Worm (Caenorhabditis elegans) whole organism, late embryonic: ENCODE data around the gene R10D12.13.

Experiments used
- K02D7.2 ChIP-seq: sonication (generic microtip); optimal IDR thresholded peaks from 2 replicates; lab custom pipeline; 2017; ENCODE audit warnings: mild to moderate bottlenecking, missing genetic modification characterization, missing compliant biosample characterization
- T23F11.4 ChIP-seq: fragments of 200-800 bp; sonication (Bioruptor generic); optimal IDR thresholded peaks from 2 replicates; lab custom pipeline; 2018; ENCODE audit warnings: mild to moderate bottlenecking, missing genetic modification characterization, missing compliant biosample characterization
- Y22D7AL.16 ChIP-seq: sonication (generic microtip); optimal IDR thresholded peaks from 2 replicates; lab custom pipeline; 2016; ENCODE audit warnings: missing genetic modification characterization, missing compliant biosample characterization
- ahr-1 ChIP-seq: sonication (generic microtip); optimal IDR thresholded peaks from 2 replicates; lab custom pipeline; 2016; ENCODE audit warnings: missing genetic modification characterization, missing compliant biosample characterization
- ama-1 ChIP-seq: fragments of 150-350 bp; optimal IDR thresholded peaks from 2 replicates; lab custom pipeline; 2014
- ceh-14 ChIP-seq: sonication (generic microtip); optimal IDR thresholded peaks from 2 replicates; lab custom pipeline; 2016; ENCODE audit warnings: missing genotype, missing genetic modification characterization, missing compliant biosample characterization
- ceh-19 ChIP-seq: fragments of 200-800 bp; sonication (Bioruptor generic); optimal IDR thresholded peaks from 2 replicates; lab custom pipeline; 2018; ENCODE audit warnings: mild to moderate bottlenecking, missing genetic modification characterization, missing compliant biosample characterization
- ceh-2 ChIP-seq: sonication (generic microtip); optimal IDR thresholded peaks from 2 replicates; lab custom pipeline; 2016; ENCODE audit warnings: missing genotype, missing genetic modification characterization, missing compliant biosample characterization
- ceh-30 ChIP-seq: fragments of 150-350 bp; optimal IDR thresholded peaks from 2 replicates; lab custom pipeline; 2014; ENCODE audit warnings: missing biosample characterization, missing genetic modification characterization
- ceh-31 ChIP-seq: sonication (generic microtip); optimal IDR thresholded peaks from 2 replicates; lab custom pipeline; 2016; ENCODE audit warnings: missing genetic modification characterization, missing compliant biosample characterization
- ceh-34 ChIP-seq: sonication (generic microtip); optimal IDR thresholded peaks from 2 replicates; lab custom pipeline; 2016; ENCODE audit warnings: mild to moderate bottlenecking, missing genetic modification characterization, missing compliant biosample characterization
- ceh-45 ChIP-seq: fragments of 200-800 bp; sonication (Bioruptor generic); IDR thresholded peaks from 2 replicates; pipeline ENCODE4 v1.3.6; 2022; ENCODE audit warnings: missing genetic modification reagents, missing genetic modification characterization, missing compliant biosample characterization
- ceh-48 ChIP-seq: sonication (generic microtip); optimal IDR thresholded peaks from 2 replicates; lab custom pipeline; 2016; ENCODE audit warnings: missing genetic modification characterization, inconsistent platforms, missing compliant biosample characterization
- ceh-9 ChIP-seq: sonication (generic microtip); optimal IDR thresholded peaks from 2 replicates; lab custom pipeline; 2016; ENCODE audit warnings: mild to moderate bottlenecking, missing genetic modification characterization, inconsistent platforms, missing compliant biosample characterization
- che-1 ChIP-seq: sonication (generic microtip); optimal IDR thresholded peaks from 2 replicates; lab custom pipeline; 2016; ENCODE audit warnings: mild to moderate bottlenecking, missing genetic modification characterization, missing compliant biosample characterization
- dve-1 ChIP-seq: sonication (generic microtip); optimal IDR thresholded peaks from 2 replicates; lab custom pipeline; 2017; ENCODE audit warnings: antibody characterized with exemption, mild to moderate bottlenecking, missing genetic modification characterization, missing compliant biosample characterization
- elt-2 ChIP-seq: sonication (generic microtip); optimal IDR thresholded peaks from 2 replicates; lab custom pipeline; 2016; ENCODE audit warnings: missing genetic modification reagents, missing genetic modification characterization, missing compliant biosample characterization
- elt-4 ChIP-seq: sonication (generic microtip); optimal IDR thresholded peaks from 2 replicates; lab custom pipeline; 2016; ENCODE audit warnings: missing genetic modification characterization, missing compliant biosample characterization
- ets-4 ChIP-seq: sonication (generic microtip); optimal IDR thresholded peaks from 2 replicates; lab custom pipeline; 2016; ENCODE audit warnings: missing genetic modification characterization, missing compliant biosample characterization
- eyg-1 ChIP-seq: sonication (generic microtip); optimal IDR thresholded peaks from 2 replicates; lab custom pipeline; 2016; ENCODE audit warnings: missing genotype, missing genetic modification characterization, missing compliant biosample characterization
- fkh-10 ChIP-seq: fragments of 150-350 bp; optimal IDR thresholded peaks from 2 replicates; lab custom pipeline; 2014; ENCODE audit warnings: missing biosample characterization, missing genetic modification reagents, missing genetic modification characterization
- fkh-6 ChIP-seq: sonication (generic microtip); optimal IDR thresholded peaks from 2 replicates; lab custom pipeline; 2016; ENCODE audit warnings: missing genetic modification characterization, missing compliant biosample characterization
- gmeb-2 ChIP-seq: sonication (generic microtip); optimal IDR thresholded peaks from 2 replicates; lab custom pipeline; 2016; ENCODE audit warnings: missing genetic modification characterization, inconsistent platforms, missing compliant biosample characterization
- hlh-13 ChIP-seq: fragments of 200-800 bp; sonication (Bioruptor generic); optimal IDR thresholded peaks from 2 replicates; lab custom pipeline; 2018; ENCODE audit warnings: mild to moderate bottlenecking, missing genetic modification characterization, missing compliant biosample characterization
- hlh-6 ChIP-seq: sonication (generic microtip); optimal IDR thresholded peaks from 2 replicates; lab custom pipeline; 2016; ENCODE audit warnings: missing genotype, missing genetic modification characterization, missing compliant biosample characterization
- hlh-8 ChIP-seq: sonication (generic microtip); optimal IDR thresholded peaks from 2 replicates; lab custom pipeline; 2016; ENCODE audit warnings: missing genotype, missing genetic modification characterization, missing compliant biosample characterization
- lin-11 ChIP-seq: fragments of 200-800 bp; sonication (Bioruptor generic); optimal IDR thresholded peaks from 2 replicates; lab custom pipeline; 2018; ENCODE audit warnings: mild to moderate bottlenecking, missing genetic modification characterization, missing compliant biosample characterization
- madf-2 ChIP-seq: sonication (generic microtip); optimal IDR thresholded peaks from 2 replicates; lab custom pipeline; 2017; ENCODE audit warnings: missing genetic modification characterization, missing compliant biosample characterization
- mec-3 ChIP-seq: sonication (generic microtip); optimal IDR thresholded peaks from 2 replicates; lab custom pipeline; 2016; ENCODE audit warnings: borderline replicate concordance, missing genetic modification characterization, missing compliant biosample characterization
- nfya-1 ChIP-seq: sonication (generic microtip); optimal IDR thresholded peaks from 2 replicates; lab custom pipeline; 2017; ENCODE audit warnings: missing genetic modification characterization, mild to moderate bottlenecking, missing compliant biosample characterization, antibody characterized with exemption, moderate library complexity
- nhr-11 ChIP-seq: fragments of 150-350 bp; optimal IDR thresholded peaks from 2 replicates; lab custom pipeline; 2014; ENCODE audit warnings: missing biosample characterization, missing genetic modification characterization
- nhr-232 ChIP-seq: sonication (generic microtip); optimal IDR thresholded peaks from 2 replicates; lab custom pipeline; 2016; ENCODE audit warnings: missing genetic modification characterization, missing compliant biosample characterization
- pag-3 ChIP-seq: sonication (generic microtip); optimal IDR thresholded peaks from 2 replicates; lab custom pipeline; 2016; ENCODE audit warnings: missing compliant biosample characterization, missing genetic modification characterization, borderline replicate concordance
- pat-9 ChIP-seq: fragments of 200-800 bp; sonication (Bioruptor generic); optimal IDR thresholded peaks from 2 replicates; lab custom pipeline; 2018; ENCODE audit warnings: mild to moderate bottlenecking, missing genetic modification characterization, moderate library complexity, missing compliant biosample characterization
- pax-1 ChIP-seq: fragments of 150-350 bp; optimal IDR thresholded peaks from 2 replicates; lab custom pipeline; 2014; ENCODE audit warnings: missing biosample characterization, missing genetic modification characterization
- pha-2 ChIP-seq: sonication (generic microtip); optimal IDR thresholded peaks from 2 replicates; lab custom pipeline; 2017; ENCODE audit warnings: mild to moderate bottlenecking, missing genetic modification characterization, missing compliant biosample characterization
- pha-4 ChIP-seq: fragments of 150-350 bp; optimal IDR thresholded peaks from 2 replicates; lab custom pipeline; 2018; ENCODE audit warnings: missing biosample characterization, missing genetic modification reagents, missing genetic modification characterization
- pqm-1 ChIP-seq: sonication (generic microtip); optimal IDR thresholded peaks from 2 replicates; lab custom pipeline; 2016; ENCODE audit warnings: missing genetic modification characterization, missing compliant biosample characterization
- sox-2 ChIP-seq: fragments of 200-800 bp; sonication (Bioruptor generic); IDR thresholded peaks from 2 replicates; pipeline ENCODE4 v1.3.6; 2022; ENCODE audit warnings: missing genetic modification reagents, missing genetic modification characterization, missing compliant biosample characterization
- sox-4 ChIP-seq: sonication (generic microtip); optimal IDR thresholded peaks from 2 replicates; lab custom pipeline; 2017; ENCODE audit warnings: mild to moderate bottlenecking, missing genetic modification characterization, inconsistent platforms, missing compliant biosample characterization
- tbx-2 ChIP-seq: sonication (generic microtip); optimal IDR thresholded peaks from 2 replicates; lab custom pipeline; 2016; ENCODE audit warnings: missing genetic modification characterization, missing compliant biosample characterization
- tbx-7 ChIP-seq: sonication (generic microtip); optimal IDR thresholded peaks from 2 replicates; lab custom pipeline; 2016; ENCODE audit warnings: missing genotype, missing genetic modification characterization, missing compliant biosample characterization
- ttx-3 ChIP-seq: sonication (generic microtip); optimal IDR thresholded peaks from 2 replicates; lab custom pipeline; 2016; ENCODE audit warnings: missing genetic modification reagents, missing genetic modification characterization, missing compliant biosample characterization
- unc-3 ChIP-seq, 2 experiments: fragments of 200-800 bp in 1 of 2; sonication (Bioruptor generic) in 1 of 2; sonication (generic microtip) in 1 of 2; conservative IDR thresholded peaks in 1 of 2; optimal IDR thresholded peaks in 1 of 2; 2 replicates each; pipeline versions ENCODE4 v1.3.6 to Lab custom; 2016 to 2022; ENCODE audit warnings: missing compliant biosample characterization in 2 of 2, missing genetic modification characterization in 2 of 2, missing genetic modification reagents in 1 of 2
- unc-86 ChIP-seq: sonication (generic microtip); optimal IDR thresholded peaks from 2 replicates; lab custom pipeline; 2016; ENCODE audit warnings: missing genetic modification characterization, missing compliant biosample characterization
- zip-5 ChIP-seq: sonication (generic microtip); optimal IDR thresholded peaks from 2 replicates; lab custom pipeline; 2016; ENCODE audit warnings: missing genetic modification characterization, missing compliant biosample characterization
- ztf-16 ChIP-seq: sonication (generic microtip); optimal IDR thresholded peaks from 2 replicates; lab custom pipeline; 2017; ENCODE audit warnings: missing genetic modification characterization, missing compliant biosample characterization

Gene R10D12.13

DNA sequence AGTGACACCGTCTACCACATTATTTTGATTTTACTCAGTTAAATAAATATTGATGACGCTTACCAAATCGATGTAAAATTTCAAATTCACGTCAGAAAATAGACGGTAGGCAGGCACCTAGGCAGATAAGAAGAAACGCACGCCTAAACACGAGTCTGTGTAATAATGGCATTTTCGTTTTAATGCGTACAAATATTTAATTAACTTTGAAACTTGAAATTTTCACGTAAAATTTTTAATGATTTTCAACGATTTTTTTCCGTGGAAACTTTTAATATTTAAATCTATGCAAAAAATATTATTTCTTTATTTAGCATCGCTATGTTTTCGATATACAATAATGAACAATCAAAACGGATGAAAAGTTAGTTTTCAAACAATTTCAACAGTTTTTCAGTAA lies 31.0 kb upstream of the R10D12.13 start, which contains the start of gene C06B3.16:
TSS of gene C06B3.16 (plus strand) at position 301 of the 400 bp plus-strand sequence.
- no peak for TF ChIP-seq ztf-16 (tag; lab: Kevin White, UChicago)
- TF ChIP-seq hlh-13: no peak
- no peak for TF ChIP-seq Y22D7AL.16
- no peak for TF ChIP-seq ceh-2 (tag; lab: Kevin White, UChicago)
- no peak for TF ChIP-seq ceh-9 (tag; lab: Kevin White, UChicago)
- no peak for TF ChIP-seq unc-3 (GFP tag; conservative IDR thresholded peaks at IDR 0.05; lab: Robert Waterston, UW)
- TF ChIP-seq unc-3 (tag; optimal IDR thresholded peaks at IDR 0.05; lab: Kevin White, UChicago): no peak
- TF ChIP-seq ceh-19 (GFP tag; lab: Kevin White, UChicago): no peak
- no peak for TF ChIP-seq pha-2 (tag; lab: Kevin White, UChicago)
- TF ChIP-seq pag-3: no peak
- no peak for TF ChIP-seq hlh-8 (tag; lab: Kevin White, UChicago)
- no peak for TF ChIP-seq ttx-3 (tag; lab: Kevin White, UChicago)
- TF ChIP-seq nhr-11 (tag; lab: Kevin White, UChicago): no peak

DNA sequence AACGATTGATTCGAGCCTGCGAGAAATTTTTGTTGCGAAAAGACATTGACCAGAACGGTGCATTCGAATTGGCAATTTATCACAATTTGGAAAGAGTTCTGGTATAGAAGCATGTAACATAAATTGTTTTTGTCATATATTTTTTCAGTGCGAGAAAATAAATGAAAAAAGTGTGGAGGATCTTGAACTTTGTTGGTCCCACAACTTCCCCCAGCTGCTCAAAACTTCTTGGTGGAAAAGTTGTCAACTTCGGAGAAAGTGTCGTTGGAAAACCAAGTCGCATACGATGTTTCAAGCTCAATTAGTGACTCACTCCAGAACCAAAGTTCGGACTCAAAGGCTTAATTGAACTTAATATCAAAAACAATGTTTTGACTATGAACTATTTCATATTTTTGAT lies 30.3 kb upstream of the R10D12.13 start:
- TF ChIP-seq fkh-10 (no peak), K02D7.2 (tag; lab: Kevin White, UChicago) (no peak), lin-11 (no peak), ceh-19 (GFP tag; lab: Kevin White, UChicago) (no peak), mec-3 (tag; lab: Kevin White, UChicago) (no peak), tbx-2 (no peak), eyg-1 (tag; lab: Kevin White, UChicago) (no peak), nhr-232 (tag; lab: Kevin White, UChicago) (no peak), ceh-45 (GFP tag; lab: Robert Waterston, UW) (no peak), sox-2 (GFP tag; lab: Robert Waterston, UW) (no peak), che-1 (no peak), Y22D7AL.16 (no peak), hlh-8 (tag; lab: Kevin White, UChicago) (no peak), pax-1 (tag; lab: Kevin White, UChicago) (no peak), nhr-11 (tag; lab: Kevin White, UChicago) (no peak)

DNA sequence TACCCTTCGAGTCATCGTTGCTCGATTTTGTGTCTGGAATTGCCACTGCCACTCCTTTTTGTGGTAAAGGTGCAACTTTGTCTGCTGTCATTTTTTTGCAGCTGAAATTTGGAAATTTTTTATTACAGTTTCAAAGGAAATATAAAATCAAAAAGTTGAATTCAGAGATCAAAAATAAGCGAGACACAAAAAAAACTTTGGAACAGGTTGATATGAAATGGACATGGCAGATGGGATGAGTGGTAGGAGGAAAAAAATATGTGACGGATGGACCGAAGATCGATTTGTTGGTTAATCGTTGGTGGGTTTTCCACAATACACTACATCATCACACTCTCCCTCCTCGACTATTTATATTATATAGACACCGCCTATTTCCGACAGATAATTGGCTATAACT lies 27.7 kb upstream of the R10D12.13 start, which contains the start of gene R10D12.1:
TSS of gene R10D12.1 (minus strand) at position 101 of the 400 bp plus-strand sequence.
- TF ChIP-seq pha-4 (tag; lab: Kevin White, UChicago) (no peak), gmeb-2 (no peak), ceh-48 (no peak), eyg-1 (tag; lab: Kevin White, UChicago) (no peak), ceh-14 (no peak), elt-4 (tag; lab: Kevin White, UChicago) (no peak), hlh-6 (tag; lab: Kevin White, UChicago) (no peak), pqm-1 (tag; lab: Kevin White, UChicago) (no peak), unc-86 (tag; lab: Kevin White, UChicago) (no peak), ceh-19 (GFP tag; lab: Kevin White, UChicago) (no peak), T23F11.4 (GFP tag; lab: Kevin White, UChicago) (no peak), fkh-10 (no peak), nhr-11 (tag; lab: Kevin White, UChicago) (no peak), dve-1 (tag; lab: Kevin White, UChicago) (no peak), unc-3 (GFP tag; conservative IDR thresholded peaks at IDR 0.05; lab: Robert Waterston, UW) (no peak), unc-3 (tag; optimal IDR thresholded peaks at IDR 0.05; lab: Kevin White, UChicago) (no peak), K02D7.2 (tag; lab: Kevin White, UChicago) (no peak), ets-4 (tag; lab: Kevin White, UChicago) (no peak), sox-4 (tag; lab: Kevin White, UChicago) (no peak)

DNA sequence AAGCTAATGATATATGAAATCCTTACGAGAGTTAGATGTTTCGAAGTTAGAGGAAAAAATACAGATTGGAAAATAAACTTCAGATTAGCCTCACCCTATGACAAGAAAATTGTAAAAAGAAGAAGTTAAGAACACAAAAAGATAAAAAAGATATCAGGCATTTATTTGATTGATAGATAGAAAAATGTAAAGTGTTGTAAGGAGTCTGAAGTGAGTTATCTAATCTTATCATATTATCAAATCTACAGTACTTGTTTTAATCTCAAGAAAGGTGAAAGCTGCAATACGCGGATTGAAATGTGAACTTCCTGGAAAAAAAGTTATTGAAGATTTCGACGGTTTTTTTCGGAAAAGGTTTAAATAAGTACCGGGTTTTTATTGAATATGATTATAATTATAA lies 26.8 kb upstream of the R10D12.13 start:
- TF ChIP-seq sox-4 (tag; lab: Kevin White, UChicago): no peak
- no peak for TF ChIP-seq ceh-30 (tag; lab: Kevin White, UChicago)
- no peak for TF ChIP-seq hlh-8 (tag; lab: Kevin White, UChicago)
- no peak for TF ChIP-seq fkh-6 (tag; lab: Kevin White, UChicago)
- no peak for TF ChIP-seq elt-2 (tag; lab: Kevin White, UChicago)
- TF ChIP-seq ceh-31: no peak
- no peak for TF ChIP-seq ahr-1 (tag; lab: Kevin White, UChicago)
- TF ChIP-seq madf-2: no peak
- TF ChIP-seq unc-3 (GFP tag; conservative IDR thresholded peaks at IDR 0.05; lab: Robert Waterston, UW): no peak
- TF ChIP-seq unc-3 (tag; optimal IDR thresholded peaks at IDR 0.05; lab: Kevin White, UChicago): no peak
- TF ChIP-seq ama-1 (lab: Kevin White, UChicago): no peak
- TF ChIP-seq ceh-34 (tag; lab: Kevin White, UChicago): no peak
- TF ChIP-seq unc-86 (tag; lab: Kevin White, UChicago): no peak
- no peak for TF ChIP-seq ceh-9 (tag; lab: Kevin White, UChicago)
- no peak for TF ChIP-seq dve-1 (tag; lab: Kevin White, UChicago)
- TF ChIP-seq ceh-45 (GFP tag; lab: Robert Waterston, UW): no peak
- TF ChIP-seq zip-5 (tag; lab: Kevin White, UChicago): no peak
- no peak for TF ChIP-seq tbx-7 (tag; lab: Kevin White, UChicago)
- no peak for TF ChIP-seq pat-9 (tag; lab: Kevin White, UChicago)
- no peak for TF ChIP-seq nfya-1 (tag; lab: Kevin White, UChicago)
